Worm (Caenorhabditis elegans) whole organism, young adult: ENCODE data around the gene col-171.

Experiments
- B0261.1 ChIP-seq: sonication (generic microtip); optimal IDR thresholded peaks from 2 replicates; lab custom pipeline; 2016; ENCODE audit warnings: mild to moderate bottlenecking, missing genetic modification characterization, moderate library complexity, missing compliant biosample characterization
- C06A6.2 ChIP-seq: fragments of 200-800 bp; sonication (Bioruptor generic); conservative IDR thresholded peaks from 2 replicates; pipeline ENCODE4 v1.3.6; 2022; ENCODE audit warnings: missing genetic modification characterization, missing compliant biosample characterization
- F10E7.11 ChIP-seq: sonication (generic microtip); optimal IDR thresholded peaks from 2 replicates; lab custom pipeline; 2017; ENCODE audit warnings: mild to moderate bottlenecking, missing genetic modification characterization, moderate library complexity, missing compliant biosample characterization
- F23B12.7 ChIP-seq: sonication (generic microtip); optimal IDR thresholded peaks from 2 replicates; lab custom pipeline; 2017; ENCODE audit warnings: missing genetic modification characterization, mild to moderate bottlenecking, missing compliant biosample characterization, antibody characterized with exemption, moderate library complexity; ENCODE audit not compliant: insufficient read depth
- F55B11.4 ChIP-seq: sonication (generic microtip); optimal IDR thresholded peaks from 2 replicates; lab custom pipeline; 2016; ENCODE audit warnings: missing compliant biosample characterization, missing genetic modification characterization, borderline replicate concordance; ENCODE audit not compliant: insufficient read depth
- F57C9.4 ChIP-seq: sonication (generic microtip); optimal IDR thresholded peaks from 2 replicates; lab custom pipeline; 2017; ENCODE audit warnings: mild to moderate bottlenecking, missing genetic modification characterization, missing compliant biosample characterization
- Y56A3A.18 ChIP-seq: fragments of 200-800 bp; sonication (Bioruptor generic); IDR thresholded peaks from 2 replicates; pipeline ENCODE4 v1.3.6; 2022; ENCODE audit warnings: missing genetic modification reagents, missing genetic modification characterization, missing compliant biosample characterization
- akir-1 ChIP-seq: fragments of 200-800 bp; sonication (Bioruptor generic); optimal IDR thresholded peaks from 2 replicates; lab custom pipeline; 2018; ENCODE audit warnings: mild to moderate bottlenecking, missing genetic modification characterization, moderate library complexity, missing compliant biosample characterization
- ama-1 ChIP-seq, 3 experiments: fragments of 150-350 bp in 1 of 3; sonication (generic microtip) in 2 of 3; optimal IDR thresholded peaks; 2 replicates each; lab custom pipeline; 2014 to 2018; ENCODE audit warnings: missing biosample characterization in 2 of 3, missing genetic modification characterization in 2 of 3, missing genetic modification reagents in 2 of 3
- aptf-2 ChIP-seq: fragments of 200-800 bp; sonication (Bioruptor generic); conservative IDR thresholded peaks from 2 replicates; pipeline ENCODE4 v1.3.6; 2022; ENCODE audit warnings: missing genetic modification reagents, missing genetic modification characterization, missing compliant biosample characterization
- atf-7 ChIP-seq: sonication (generic microtip); optimal IDR thresholded peaks from 2 replicates; lab custom pipeline; 2017; ENCODE audit warnings: mild to moderate bottlenecking, missing genetic modification characterization, missing compliant biosample characterization
- athp-1 ChIP-seq: sonication (generic microtip); optimal IDR thresholded peaks from 2 replicates; lab custom pipeline; 2017; ENCODE audit warnings: mild to moderate bottlenecking, missing genetic modification characterization, missing compliant biosample characterization
- attf-5 ChIP-seq: fragments of 200-800 bp; sonication (Bioruptor generic); optimal IDR thresholded peaks from 2 replicates; lab custom pipeline; 2018; ENCODE audit warnings: mild to moderate bottlenecking, missing genetic modification characterization, missing compliant biosample characterization
- bed-2 ChIP-seq: fragments of 200-800 bp; sonication (Bioruptor generic); IDR thresholded peaks from 2 replicates; pipeline ENCODE4 v1.3.6; 2022; ENCODE audit warnings: missing genetic modification reagents, missing genetic modification characterization, missing compliant biosample characterization
- cebp-1 ChIP-seq, 2 experiments: fragments of 200-800 bp in 1 of 2; sonication (Bioruptor generic) in 1 of 2; sonication (generic microtip) in 1 of 2; IDR thresholded peaks in 1 of 2; optimal IDR thresholded peaks in 1 of 2; 2 replicates each; pipeline versions ENCODE4 v1.3.6 to Lab custom; 2017 to 2022; ENCODE audit warnings: missing compliant biosample characterization in 2 of 2, missing genetic modification characterization in 2 of 2, mild to moderate bottlenecking in 1 of 2, missing genetic modification reagents in 1 of 2, moderate library complexity in 1 of 2
- ceh-100 ChIP-seq: fragments of 200-800 bp; sonication (Bioruptor generic); IDR thresholded peaks from 2 replicates; pipeline ENCODE4 v1.3.6; 2022; ENCODE audit warnings: missing genetic modification reagents, missing genetic modification characterization, missing compliant biosample characterization
- ceh-27 ChIP-seq: fragments of 200-800 bp; sonication (Bioruptor generic); optimal IDR thresholded peaks from 2 replicates; lab custom pipeline; 2018; ENCODE audit warnings: mild to moderate bottlenecking, missing genetic modification characterization, moderate library complexity, missing compliant biosample characterization
- ceh-40 ChIP-seq: fragments of 200-800 bp; sonication (Bioruptor generic); IDR thresholded peaks from 2 replicates; pipeline ENCODE4 v1.3.6; 2022; ENCODE audit warnings: missing genetic modification characterization, missing compliant biosample characterization
- ceh-58 ChIP-seq: fragments of 200-800 bp; sonication (Bioruptor generic); IDR thresholded peaks from 2 replicates; pipeline ENCODE4 v1.3.6; 2022; ENCODE audit warnings: missing genetic modification characterization, missing compliant biosample characterization
- egrh-3 ChIP-seq: fragments of 200-800 bp; sonication (Bioruptor generic); IDR thresholded peaks from 2 replicates; pipeline ENCODE4 v1.3.6; 2022; ENCODE audit warnings: missing genetic modification reagents, missing genetic modification characterization, missing compliant biosample characterization
- ets-4 ChIP-seq: fragments of 200-800 bp; sonication (Bioruptor generic); optimal IDR thresholded peaks from 2 replicates; lab custom pipeline; 2018; ENCODE audit warnings: mild to moderate bottlenecking, missing genetic modification characterization, missing compliant biosample characterization
- fkh-3 ChIP-seq: sonication (generic microtip); optimal IDR thresholded peaks from 2 replicates; lab custom pipeline; 2016; ENCODE audit warnings: mild to moderate bottlenecking, missing genetic modification characterization, missing compliant biosample characterization
- him-1 ChIP-seq: sonication (generic microtip); optimal IDR thresholded peaks from 2 replicates; lab custom pipeline; 2016; ENCODE audit warnings: missing genotype, missing genetic modification reagents, missing genetic modification characterization, missing compliant biosample characterization
- hlh-12 ChIP-seq: sonication (generic microtip); optimal IDR thresholded peaks from 2 replicates; lab custom pipeline; 2016; ENCODE audit warnings: missing genetic modification characterization, missing compliant biosample characterization
- hlh-26 ChIP-seq: fragments of 200-800 bp; sonication (Bioruptor generic); conservative IDR thresholded peaks from 2 replicates; pipeline ENCODE4 v1.3.6; 2022; ENCODE audit warnings: missing genetic modification reagents, missing genetic modification characterization, missing compliant biosample characterization
- lag-1 ChIP-seq: fragments of 200-800 bp; sonication (Bioruptor generic); IDR thresholded peaks from 2 replicates; pipeline ENCODE4 v1.3.6; 2022; ENCODE audit warnings: missing genetic modification reagents, missing genetic modification characterization, missing compliant biosample characterization
- let-526 ChIP-seq: fragments of 200-800 bp; sonication (Bioruptor generic); IDR thresholded peaks from 2 replicates; pipeline ENCODE4 v1.3.6; 2022; ENCODE audit warnings: missing genetic modification reagents, missing genetic modification characterization, missing compliant biosample characterization
- lir-1 ChIP-seq: fragments of 200-800 bp; sonication (Bioruptor generic); conservative IDR thresholded peaks from 2 replicates; pipeline ENCODE4 v1.3.6; 2022; ENCODE audit warnings: missing genetic modification reagents, missing genetic modification characterization, missing compliant biosample characterization
- madf-10 ChIP-seq: sonication (generic microtip); optimal IDR thresholded peaks from 2 replicates; lab custom pipeline; 2016; ENCODE audit warnings: mild to moderate bottlenecking, missing genetic modification characterization, missing compliant biosample characterization
- mel-28 ChIP-seq: sonication (generic microtip); optimal IDR thresholded peaks from 2 replicates; lab custom pipeline; 2016; ENCODE audit warnings: borderline replicate concordance, mild to moderate bottlenecking, missing genetic modification characterization, missing compliant biosample characterization
- mxl-1 ChIP-seq: sonication (generic microtip); optimal IDR thresholded peaks from 2 replicates; lab custom pipeline; 2016; ENCODE audit warnings: missing genetic modification characterization, missing compliant biosample characterization
- nhr-120 ChIP-seq: fragments of 200-800 bp; sonication (Bioruptor generic); IDR thresholded peaks from 2 replicates; pipeline ENCODE4 v1.3.6; 2022; ENCODE audit warnings: missing genetic modification characterization, missing compliant biosample characterization
- nhr-179 ChIP-seq: sonication (generic microtip); optimal IDR thresholded peaks from 2 replicates; lab custom pipeline; 2016; ENCODE audit warnings: mild to moderate bottlenecking, missing genetic modification characterization, missing compliant biosample characterization
- nhr-80 ChIP-seq: sonication (generic microtip); optimal IDR thresholded peaks from 2 replicates; lab custom pipeline; 2016; ENCODE audit warnings: missing genetic modification characterization, missing compliant biosample characterization
- pbrm-1 ChIP-seq: fragments of 200-800 bp; sonication (Bioruptor generic); IDR thresholded peaks from 2 replicates; pipeline ENCODE4 v1.3.6; 2022; ENCODE audit warnings: missing genetic modification reagents, missing genetic modification characterization, missing compliant biosample characterization
- rec-8 ChIP-seq, 2 experiments: sonication (generic microtip); optimal IDR thresholded peaks; 2 replicates each; lab custom pipeline; 2016; ENCODE audit warnings: mild to moderate bottlenecking in 2 of 2, missing genetic modification characterization in 2 of 2, missing genetic modification reagents in 2 of 2, missing genotype in 2 of 2, missing biosample characterization in 1 of 2, missing compliant biosample characterization in 1 of 2, moderate library complexity in 1 of 2
- repo-1 ChIP-seq: sonication (generic microtip); optimal IDR thresholded peaks from 2 replicates; lab custom pipeline; 2017; ENCODE audit warnings: mild to moderate bottlenecking, missing genetic modification characterization, missing compliant biosample characterization
- rpc-1 ChIP-seq, 2 experiments: fragments of 150-350 bp in 1 of 2; sonication (generic microtip) in 1 of 2; optimal IDR thresholded peaks; 2 replicates each; lab custom pipeline; 2014 to 2018; ENCODE audit warnings: missing biosample characterization in 1 of 2, missing genetic modification characterization in 1 of 2, missing genetic modification reagents in 1 of 2, missing genotype in 1 of 2
- sdz-38 ChIP-seq: sonication (generic microtip); optimal IDR thresholded peaks from 2 replicates; lab custom pipeline; 2016; ENCODE audit warnings: missing genotype, missing genetic modification characterization, missing compliant biosample characterization
- tbx-9 ChIP-seq: sonication (generic microtip); optimal IDR thresholded peaks from 2 replicates; lab custom pipeline; 2016; ENCODE audit warnings: borderline replicate concordance, missing genetic modification characterization, inconsistent platforms, missing compliant biosample characterization
- tlf-1 ChIP-seq: fragments of 200-800 bp; sonication (Bioruptor generic); optimal IDR thresholded peaks from 2 replicates; lab custom pipeline; 2018; ENCODE audit warnings: mild to moderate bottlenecking, missing genetic modification characterization, missing compliant biosample characterization
- unc-130 ChIP-seq: sonication (generic microtip); optimal IDR thresholded peaks from 2 replicates; lab custom pipeline; 2016; ENCODE audit warnings: missing genetic modification reagents, missing genetic modification characterization, missing compliant biosample characterization
- unc-62 ChIP-seq: fragments of 150-350 bp; optimal IDR thresholded peaks from 2 replicates; lab custom pipeline; 2014; ENCODE audit warnings: missing biosample characterization, missing genetic modification reagents, missing genetic modification characterization
- xnd-1 ChIP-seq: sonication (generic microtip); optimal IDR thresholded peaks from 2 replicates; lab custom pipeline; 2016; ENCODE audit warnings: missing genotype, missing genetic modification reagents, missing genetic modification characterization, missing compliant biosample characterization
- zfh-2 ChIP-seq: fragments of 200-800 bp; sonication (Bioruptor generic); conservative IDR thresholded peaks from 2 replicates; pipeline ENCODE4 v1.3.6; 2022; ENCODE audit warnings: missing genetic modification reagents, missing genetic modification characterization, missing compliant biosample characterization
- zim-3 ChIP-seq: sonication (generic microtip); optimal IDR thresholded peaks from 2 replicates; lab custom pipeline; 2017; ENCODE audit warnings: mild to moderate bottlenecking, missing genetic modification characterization, moderate library complexity, missing compliant biosample characterization
- ztf-6 ChIP-seq: fragments of 200-800 bp; sonication (Bioruptor generic); IDR thresholded peaks from 2 replicates; pipeline ENCODE4 v1.3.6; 2022; ENCODE audit warnings: missing genetic modification reagents, missing genetic modification characterization, missing compliant biosample characterization

Gene col-171

ce11 chrX:6296402-6296844, 37.7 kb upstream of the col-171 start (continued):
- TF ChIP-seq aptf-2 (GFP tag; lab: Robert Waterston, UW): peak; percentile 39; the same call in 1 of the 2 replicates
- peak; percentile 94 for TF ChIP-seq let-526 (GFP tag; lab: Robert Waterston, UW)
- no peak for TF ChIP-seq ama-1 (optimal IDR thresholded peaks at IDR 0.05; lab: Kevin White, UChicago)
- TF ChIP-seq ama-1 (GFP tag; optimal IDR thresholded peaks at IDR 0.05; lab: Kevin White, UChicago): peak; percentile 18 to 94
- no peak for TF ChIP-seq F55B11.4 (tag; lab: Kevin White, UChicago)
- 0 out of 2 replicates have a peak, but pooled peaks have one; percentile 53 for TF ChIP-seq nhr-120 (GFP tag; lab: Robert Waterston, UW)
- TF ChIP-seq unc-62 (GFP tag; lab: Kevin White, UChicago): peak; percentile 58
- TF ChIP-seq attf-5 (GFP tag; lab: Kevin White, UChicago): peak; percentile 73
- TF ChIP-seq rpc-1 (optimal IDR thresholded peaks at IDR 0.05; lab: Kevin White, UChicago): peak; percentile 17
- TF ChIP-seq rpc-1 (tag; optimal IDR thresholded peaks at IDR 0.05; lab: Kevin White, UChicago): no peak
- peak; percentile 21 for TF ChIP-seq sdz-38 (tag; lab: Kevin White, UChicago)
- peak; percentile 98 for TF ChIP-seq F23B12.7 (tag; lab: Kevin White, UChicago)
- peak; percentile 98 for TF ChIP-seq ets-4
- TF ChIP-seq F10E7.11 (tag; lab: Kevin White, UChicago): peak; percentile 98
- TF ChIP-seq mxl-1 (tag; lab: Kevin White, UChicago): no peak
- TF ChIP-seq F57C9.4 (tag; lab: Kevin White, UChicago): peak; percentile 69
- TF ChIP-seq nhr-179 (tag; lab: Kevin White, UChicago): peak; percentile 89
- no peak for TF ChIP-seq xnd-1
- TF ChIP-seq mel-28 (tag; lab: Kevin White, UChicago): peak; percentile 47
- TF ChIP-seq unc-130: peak; percentile 68
- TF ChIP-seq cebp-1 (GFP tag; IDR thresholded peaks at IDR 0.05; lab: Robert Waterston, UW): peak; percentile 82
- TF ChIP-seq cebp-1 (tag; optimal IDR thresholded peaks at IDR 0.05; lab: Kevin White, UChicago): peak; percentile 98
- TF ChIP-seq lir-1 (GFP tag; lab: Robert Waterston, UW): peak; percentile 97
- TF ChIP-seq ztf-6: peak; percentile 88
- TF ChIP-seq fkh-3 (tag; lab: Kevin White, UChicago): no peak
- TF ChIP-seq zfh-2 (GFP tag; lab: Robert Waterston, UW): no peak; the same call in 1 of the 2 replicates
- TF ChIP-seq madf-10 (tag; lab: Kevin White, UChicago): peak; percentile 97
- TF ChIP-seq tbx-9: no peak
- peak; percentile 89 for TF ChIP-seq athp-1 (tag; lab: Kevin White, UChicago)
- peak; percentile 61 for TF ChIP-seq egrh-3 (GFP tag; lab: Robert Waterston, UW)
- TF ChIP-seq bed-2 (GFP tag; lab: Robert Waterston, UW): peak; percentile 93; the same call in 1 of the 2 replicates
- 0 out of 2 replicates have a peak, but pooled peaks have one; percentile 54 for TF ChIP-seq ceh-58 (GFP tag; lab: Robert Waterston, UW)
- TF ChIP-seq him-1 (tag; lab: Kevin White, UChicago): peak; percentile 20
- peak; percentile 99 for TF ChIP-seq nhr-80 (tag; lab: Kevin White, UChicago)
- 0 out of 2 replicates have a peak, but pooled peaks have one; percentile 24 for TF ChIP-seq ceh-40 (GFP tag; lab: Robert Waterston, UW)
- peak; percentile 98 for TF ChIP-seq C06A6.2 (GFP tag; lab: Robert Waterston, UW)
- peak; percentile 100 for TF ChIP-seq Y56A3A.18 (GFP tag; lab: Robert Waterston, UW)
- TF ChIP-seq B0261.1 (tag; lab: Kevin White, UChicago): peak; percentile 64
- peak; percentile 91 for TF ChIP-seq akir-1 (GFP tag; lab: Kevin White, UChicago)
- TF ChIP-seq rec-8 (tag; optimal IDR thresholded peaks at IDR 0.05; lab: Kevin White, UChicago): peak; percentile 17 to 66
- TF ChIP-seq ceh-100: peak; percentile 81
- no peak for TF ChIP-seq zim-3
- TF ChIP-seq hlh-12: no peak
- peak; percentile 100 for TF ChIP-seq repo-1 (tag; lab: Kevin White, UChicago)
- TF ChIP-seq lag-1 (GFP tag; lab: Robert Waterston, UW): peak; percentile 92; the same call in 1 of the 2 replicates
- no peak for TF ChIP-seq hlh-26 (GFP tag; lab: Robert Waterston, UW)
- TF ChIP-seq tlf-1 (GFP tag; lab: Kevin White, UChicago): peak; percentile 99
- TF ChIP-seq atf-7 (tag; lab: Kevin White, UChicago): peak; percentile 99
- TF ChIP-seq ceh-27 (GFP tag; lab: Kevin White, UChicago): peak; percentile 99
- peak; percentile 96 for TF ChIP-seq pbrm-1 (GFP tag; lab: Robert Waterston, UW)
